Worm (Caenorhabditis elegans) whole organism, mixed stage, embryonic: ENCODE results near the gene T20B12.5.

Source experiments
- M03D4.4 ChIP-seq: sonication (generic microtip); optimal IDR thresholded peaks from 2 replicates; lab custom pipeline; 2017; ENCODE audit warnings: mild to moderate bottlenecking, missing genetic modification characterization, missing compliant biosample characterization
- bed-3 ChIP-seq: fragments of 200-800 bp; sonication (Bioruptor generic); optimal IDR thresholded peaks from 3 replicates; lab custom pipeline; 2018; ENCODE audit warnings: mild to moderate bottlenecking, missing genetic modification characterization, moderate library complexity, missing compliant biosample characterization
- blmp-1 ChIP-seq: fragments of 150-350 bp; optimal IDR thresholded peaks from 2 replicates; lab custom pipeline; 2014; ENCODE audit warnings: missing biosample characterization, missing genetic modification characterization
- ceh-39 ChIP-seq: fragments of 150-350 bp; optimal IDR thresholded peaks from 2 replicates; lab custom pipeline; 2014; ENCODE audit warnings: missing biosample characterization, missing genetic modification characterization
- ceh-43 ChIP-seq: fragments of 200-800 bp; sonication (Bioruptor generic); optimal IDR thresholded peaks from 2 replicates; lab custom pipeline; 2018; ENCODE audit warnings: mild to moderate bottlenecking, missing genetic modification characterization, moderate library complexity, missing compliant biosample characterization
- ceh-83 ChIP-seq: fragments of 200-800 bp; sonication (Bioruptor generic); optimal IDR thresholded peaks from 2 replicates; lab custom pipeline; 2018; ENCODE audit warnings: mild to moderate bottlenecking, missing genetic modification characterization, missing compliant biosample characterization
- ces-1 ChIP-seq: fragments of 150-350 bp; optimal IDR thresholded peaks from 2 replicates; lab custom pipeline; 2014; ENCODE audit warnings: missing biosample characterization, missing genetic modification reagents, missing genetic modification characterization
- cnd-1 ChIP-seq: fragments of 200-800 bp; sonication (Bioruptor generic); optimal IDR thresholded peaks from 2 replicates; lab custom pipeline; 2018; ENCODE audit warnings: mild to moderate bottlenecking, missing genetic modification characterization, missing compliant biosample characterization
- drap-1 ChIP-seq: fragments of 200-800 bp; sonication (Bioruptor generic); optimal IDR thresholded peaks from 3 replicates; lab custom pipeline; 2018; ENCODE audit warnings: mild to moderate bottlenecking, missing genetic modification characterization, missing compliant biosample characterization
- elt-1 ChIP-seq: sonication (generic microtip); optimal IDR thresholded peaks from 2 replicates; lab custom pipeline; 2017; ENCODE audit warnings: missing genetic modification characterization, mild to moderate bottlenecking, missing compliant biosample characterization, antibody characterized with exemption, moderate library complexity, borderline replicate concordance; ENCODE audit not compliant: insufficient read depth
- elt-3 ChIP-seq: fragments of 150-350 bp; optimal IDR thresholded peaks from 2 replicates; lab custom pipeline; 2014; ENCODE audit warnings: missing biosample characterization, missing genetic modification characterization
- flh-1 ChIP-seq: fragments of 200-800 bp; sonication (Bioruptor generic); optimal IDR thresholded peaks from 2 replicates; lab custom pipeline; 2018; ENCODE audit warnings: mild to moderate bottlenecking, missing genetic modification characterization, moderate library complexity, missing compliant biosample characterization
- ham-2 ChIP-seq: fragments of 200-800 bp; sonication (Bioruptor generic); optimal IDR thresholded peaks from 2 replicates; lab custom pipeline; 2018; ENCODE audit warnings: mild to moderate bottlenecking, missing genetic modification characterization, missing compliant biosample characterization
- hlh-1 ChIP-seq: fragments of 150-350 bp; optimal IDR thresholded peaks from 2 replicates; lab custom pipeline; 2014; ENCODE audit warnings: missing biosample characterization, missing genetic modification reagents, missing genetic modification characterization
- lin-13 ChIP-seq: fragments of 150-350 bp; optimal IDR thresholded peaks from 2 replicates; lab custom pipeline; 2014; ENCODE audit warnings: missing biosample characterization, missing genetic modification characterization
- lin-32 ChIP-seq: fragments of 200-800 bp; sonication (Bioruptor generic); optimal IDR thresholded peaks from 2 replicates; lab custom pipeline; 2018; ENCODE audit warnings: mild to moderate bottlenecking, missing genetic modification characterization, missing compliant biosample characterization
- lsy-2 ChIP-seq: fragments of 150-350 bp; optimal IDR thresholded peaks from 2 replicates; lab custom pipeline; 2014; ENCODE audit warnings: missing biosample characterization, missing genetic modification characterization
- mab-5 ChIP-seq: fragments of 150-350 bp; optimal IDR thresholded peaks from 2 replicates; lab custom pipeline; 2014; ENCODE audit warnings: missing biosample characterization, missing genetic modification characterization
- mep-1 ChIP-seq: fragments of 150-350 bp; optimal IDR thresholded peaks from 2 replicates; lab custom pipeline; 2017; ENCODE audit warnings: missing biosample characterization, missing genetic modification reagents, missing genetic modification characterization, inconsistent platforms
- mls-2 ChIP-seq: sonication (generic microtip); optimal IDR thresholded peaks from 2 replicates; lab custom pipeline; 2016; ENCODE audit warnings: mild to moderate bottlenecking, missing genetic modification characterization, moderate library complexity, missing compliant biosample characterization
- nhr-12 ChIP-seq: fragments of 150-350 bp; optimal IDR thresholded peaks from 2 replicates; lab custom pipeline; 2014; ENCODE audit warnings: missing biosample characterization, missing genetic modification characterization
- nhr-2 ChIP-seq: fragments of 150-350 bp; optimal IDR thresholded peaks from 2 replicates; lab custom pipeline; 2014; ENCODE audit warnings: missing biosample characterization, missing genetic modification characterization
- nhr-237 ChIP-seq: fragments of 150-350 bp; optimal IDR thresholded peaks from 2 replicates; lab custom pipeline; 2014; ENCODE audit warnings: missing biosample characterization, missing genetic modification characterization
- nhr-28 ChIP-seq: fragments of 150-350 bp; optimal IDR thresholded peaks from 2 replicates; lab custom pipeline; 2014; ENCODE audit warnings: missing biosample characterization, missing genetic modification characterization
- nhr-76 ChIP-seq: sonication (generic microtip); optimal IDR thresholded peaks from 2 replicates; lab custom pipeline; 2017; ENCODE audit warnings: missing biosample characterization, missing genetic modification characterization
- pha-4 ChIP-seq: fragments of 150-350 bp; optimal IDR thresholded peaks from 2 replicates; lab custom pipeline; 2018; ENCODE audit warnings: missing biosample characterization, missing genetic modification reagents, missing genetic modification characterization
- sem-2 ChIP-seq: fragments of 200-800 bp; sonication (Bioruptor generic); optimal IDR thresholded peaks from 2 replicates; lab custom pipeline; 2018; ENCODE audit warnings: mild to moderate bottlenecking, missing genetic modification characterization, missing compliant biosample characterization
- snpc-4 ChIP-seq: fragments of 150-350 bp; optimal IDR thresholded peaks from 2 replicates; lab custom pipeline; 2014; ENCODE audit warnings: missing biosample characterization, missing genetic modification characterization
- sptf-1 ChIP-seq: sonication (generic microtip); optimal IDR thresholded peaks from 2 replicates; lab custom pipeline; 2017; ENCODE audit warnings: mild to moderate bottlenecking, missing genetic modification characterization, moderate library complexity, missing compliant biosample characterization
- tbx-8 ChIP-seq: fragments of 200-800 bp; sonication (Bioruptor generic); optimal IDR thresholded peaks from 2 replicates; lab custom pipeline; 2018; ENCODE audit warnings: mild to moderate bottlenecking, missing genetic modification characterization, moderate library complexity, missing compliant biosample characterization
- unc-120 ChIP-seq: sonication (generic microtip); optimal IDR thresholded peaks from 2 replicates; lab custom pipeline; 2017; ENCODE audit warnings: missing genetic modification characterization, missing compliant biosample characterization; ENCODE audit not compliant: poor library complexity, severe bottlenecking
- unc-39 ChIP-seq: fragments of 150-350 bp; optimal IDR thresholded peaks from 2 replicates; lab custom pipeline; 2014; ENCODE audit warnings: missing biosample characterization, missing genetic modification characterization
- unc-62 ChIP-seq: fragments of 150-350 bp; optimal IDR thresholded peaks from 2 replicates; lab custom pipeline; 2014; ENCODE audit warnings: missing biosample characterization, missing genetic modification reagents, missing genetic modification characterization
- zip-8 ChIP-seq: fragments of 150-350 bp; optimal IDR thresholded peaks from 2 replicates; lab custom pipeline; 2014; ENCODE audit warnings: missing biosample characterization, missing genetic modification characterization
- ztf-11 ChIP-seq: fragments of 150-350 bp; optimal IDR thresholded peaks from 2 replicates; lab custom pipeline; 2014; ENCODE audit warnings: missing biosample characterization, missing genetic modification characterization

T20B12.5 gene

DNA sequence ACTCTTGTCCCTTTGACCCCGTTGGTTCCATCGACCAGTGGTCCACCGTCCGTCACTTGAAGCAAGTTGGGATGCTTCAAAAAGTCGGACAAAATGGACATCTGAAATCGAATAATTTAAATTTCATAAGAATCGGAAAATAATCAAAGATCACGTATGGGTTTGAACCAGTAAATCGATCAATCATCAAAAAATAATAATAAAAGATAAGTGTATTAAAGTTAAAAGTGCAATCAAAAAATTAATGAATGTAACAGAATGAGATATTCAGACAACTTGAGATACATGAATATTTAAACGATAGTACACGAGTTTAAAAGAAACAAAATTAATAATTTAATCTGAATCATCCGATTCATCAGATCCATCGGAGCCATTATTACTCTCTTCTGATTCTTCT, 12.0 kb upstream of the T20B12.5 start, which contains the start of gene T20B12.7:
Gene T20B12.7, minus strand, starts transcription at position 101 of the 400 bp plus-strand sequence.
- no peak for TF ChIP-seq nhr-12 (tag; lab: Kevin White, UChicago)
- no peak for TF ChIP-seq M03D4.4 (tag; lab: Kevin White, UChicago)
- no peak for TF ChIP-seq nhr-76 (tag; lab: Kevin White, UChicago)
- no peak for TF ChIP-seq blmp-1 (tag; lab: Kevin White, UChicago)
- TF ChIP-seq ztf-11 (tag; lab: Kevin White, UChicago): no peak
- no peak for TF ChIP-seq hlh-1 (tag; lab: Kevin White, UChicago)
- TF ChIP-seq ceh-83 (GFP tag; lab: Kevin White, UChicago): no peak
- TF ChIP-seq sptf-1 (tag; lab: Kevin White, UChicago): no peak
- TF ChIP-seq nhr-2 (tag; lab: Kevin White, UChicago): no peak
- TF ChIP-seq elt-3: no peak
- no peak for TF ChIP-seq drap-1 (GFP tag; lab: Kevin White, UChicago)
- TF ChIP-seq snpc-4: no peak
- TF ChIP-seq bed-3 (GFP tag; lab: Kevin White, UChicago): no peak
- no peak for TF ChIP-seq lsy-2 (tag; lab: Kevin White, UChicago)
- TF ChIP-seq tbx-8 (GFP tag; lab: Kevin White, UChicago): no peak
- no peak for TF ChIP-seq flh-1 (GFP tag; lab: Kevin White, UChicago)
- no peak for TF ChIP-seq ceh-39 (tag; lab: Kevin White, UChicago)
- TF ChIP-seq mep-1: no peak

DNA sequence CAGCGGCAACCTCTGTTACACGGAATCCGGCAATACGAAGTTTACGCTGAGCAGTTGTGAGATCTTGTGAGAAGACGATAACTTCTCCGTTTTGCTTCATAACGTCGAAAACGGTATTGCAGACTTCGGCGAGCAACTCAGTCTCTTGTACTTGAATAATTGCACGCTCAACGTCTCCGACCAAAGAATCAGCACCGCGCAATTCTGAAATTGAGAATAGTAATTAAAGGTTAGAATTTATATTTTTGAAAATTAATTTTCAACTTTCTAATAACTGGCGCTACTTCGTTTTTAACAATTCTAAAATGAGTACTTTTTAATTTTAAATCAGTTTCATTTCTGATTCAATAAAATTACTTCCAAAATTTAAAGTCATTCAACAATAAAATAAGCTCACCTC, 11.6 kb upstream of the T20B12.5 start:
- TF ChIP-seq nhr-237: no peak
- TF ChIP-seq unc-120: no peak
- no peak for TF ChIP-seq nhr-28
- TF ChIP-seq ham-2 (GFP tag; lab: Kevin White, UChicago): no peak
- no peak for TF ChIP-seq nhr-2 (tag; lab: Kevin White, UChicago)
- TF ChIP-seq lin-13 (tag; lab: Kevin White, UChicago): no peak
- no peak for TF ChIP-seq hlh-1 (tag; lab: Kevin White, UChicago)
- no peak for TF ChIP-seq ceh-83 (GFP tag; lab: Kevin White, UChicago)
- TF ChIP-seq drap-1 (GFP tag; lab: Kevin White, UChicago): no peak
- TF ChIP-seq sptf-1 (tag; lab: Kevin White, UChicago): no peak
- TF ChIP-seq blmp-1 (tag; lab: Kevin White, UChicago): no peak
- no peak for TF ChIP-seq M03D4.4 (tag; lab: Kevin White, UChicago)
- TF ChIP-seq ces-1 (GFP tag; lab: Kevin White, UChicago): no peak
- no peak for TF ChIP-seq lsy-2 (tag; lab: Kevin White, UChicago)
- no peak for TF ChIP-seq mep-1
- TF ChIP-seq tbx-8 (GFP tag; lab: Kevin White, UChicago): no peak

DNA sequence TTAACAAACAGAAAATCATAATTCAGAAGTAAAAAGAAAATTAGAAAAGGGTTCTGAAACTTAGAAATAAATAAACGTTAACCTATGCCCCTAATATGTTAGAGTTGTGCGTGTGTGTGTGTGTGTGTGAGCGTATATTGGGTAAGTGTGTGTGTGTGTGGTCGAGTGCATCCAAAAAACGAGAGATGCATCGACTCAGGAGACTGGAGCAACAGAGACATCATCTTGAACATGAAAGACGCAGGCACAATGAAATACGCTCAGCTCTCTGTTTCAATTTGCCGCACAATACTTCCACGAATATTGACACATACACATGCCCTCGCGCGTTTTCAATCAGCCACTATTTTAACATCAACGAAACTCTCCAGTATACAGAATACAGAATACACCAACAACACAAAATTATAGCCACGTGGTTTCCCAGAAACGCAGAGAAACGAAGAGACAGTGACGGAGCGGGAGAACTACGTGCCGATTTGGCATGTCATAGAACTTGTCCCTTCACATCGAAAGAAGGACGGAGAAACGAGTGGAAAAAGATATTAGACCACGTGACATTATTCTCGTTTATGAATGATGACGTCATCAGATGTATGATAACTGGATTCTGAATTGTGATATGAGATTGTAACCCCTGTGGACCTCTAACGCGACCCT, 9.4 kb upstream of the T20B12.5 start:
- TF ChIP-seq unc-62 (GFP tag; lab: Kevin White, UChicago): peak; percentile 51
- TF ChIP-seq ham-2 (GFP tag; lab: Kevin White, UChicago): no peak
- no peak for TF ChIP-seq flh-1 (GFP tag; lab: Kevin White, UChicago)
- no peak for TF ChIP-seq elt-1
- no peak for TF ChIP-seq sem-2 (GFP tag; lab: Kevin White, UChicago)
- TF ChIP-seq blmp-1 (tag; lab: Kevin White, UChicago): no peak
- TF ChIP-seq nhr-2 (tag; lab: Kevin White, UChicago): peak; percentile 35
- TF ChIP-seq hlh-1 (tag; lab: Kevin White, UChicago): peak; percentile 19
- peak; percentile 56 for TF ChIP-seq nhr-237
- TF ChIP-seq nhr-76 (tag; lab: Kevin White, UChicago): no peak
- no peak for TF ChIP-seq nhr-28
- TF ChIP-seq unc-39 (tag; lab: Kevin White, UChicago): no peak
- TF ChIP-seq ceh-43 (GFP tag; lab: Kevin White, UChicago): no peak
- no peak for TF ChIP-seq lin-32
- peak; percentile 22 for TF ChIP-seq mls-2
- no peak for TF ChIP-seq unc-120
- TF ChIP-seq ceh-39 (tag; lab: Kevin White, UChicago): no peak
- TF ChIP-seq sptf-1 (tag; lab: Kevin White, UChicago): peak; percentile 12
- TF ChIP-seq pha-4 (tag; lab: Kevin White, UChicago): peak; percentile 66
- TF ChIP-seq M03D4.4 (tag; lab: Kevin White, UChicago): no peak
- TF ChIP-seq snpc-4: no peak
- peak; percentile 15 for TF ChIP-seq lin-13 (tag; lab: Kevin White, UChicago)
- no peak for TF ChIP-seq mab-5 (tag; lab: Kevin White, UChicago)
- no peak for TF ChIP-seq mep-1
- TF ChIP-seq ceh-83 (GFP tag; lab: Kevin White, UChicago): no peak
- no peak for TF ChIP-seq lsy-2 (tag; lab: Kevin White, UChicago)
- no peak for TF ChIP-seq tbx-8 (GFP tag; lab: Kevin White, UChicago)
- no peak for TF ChIP-seq ces-1 (GFP tag; lab: Kevin White, UChicago)
- peak; percentile 38 for TF ChIP-seq drap-1 (GFP tag; lab: Kevin White, UChicago)
- TF ChIP-seq zip-8 (tag; lab: Kevin White, UChicago): peak; percentile 78
- no peak for TF ChIP-seq nhr-12 (tag; lab: Kevin White, UChicago)
- TF ChIP-seq bed-3 (GFP tag; lab: Kevin White, UChicago): no peak
- no peak for TF ChIP-seq ztf-11 (tag; lab: Kevin White, UChicago)
- TF ChIP-seq elt-3: peak; percentile 47
- TF ChIP-seq cnd-1 (tag; lab: Kevin White, UChicago): no peak
